Fruit fly (Drosophila melanogaster): ENCODE results near the gene CG5758.

The CG5758 gene

dm6 chr2L:18114176-18114703 is 5.6 kb upstream of the CG5758 start, which contains the start of gene CG15152:
Gene CG15152, plus strand, starts transcription at chr2L:18114547.
- TF ChIP-seq CG8119 (GFP tag; IDR thresholded peaks at IDR 0.05) (no peak), Eip93F (GFP tag; optimal IDR thresholded peaks at IDR 0.05) (peak; percentile 48), Eip78C (GFP tag) (peak; percentile 6), CG6792 (GFP tag; optimal IDR thresholded peaks at IDR 0.05) (no peak), svp (GFP tag) (peak; percentile 77), OdsH (GFP tag; optimal IDR thresholded peaks at IDR 0.05) (no peak), vri (GFP tag; optimal IDR thresholded peaks at IDR 0.05) (peak; percentile 22), dsx (GFP tag; optimal IDR thresholded peaks at IDR 0.05; ENCODE audit: poor library complexity, severe bottlenecking) (no peak), CG10669 (GFP tag; optimal IDR thresholded peaks at IDR 0.05) (no peak), acj6 (GFP tag; optimal IDR thresholded peaks at IDR 0.05) (no peak), dac (GFP tag; optimal IDR thresholded peaks at IDR 0.05) (no peak)

dm6 chr2L:18115104-18115503 is 4.7 kb upstream of the CG5758 start:
- TF ChIP-seq fkh (GFP tag; optimal IDR thresholded peaks at IDR 0.05) (peak; percentile 13), acj6 (GFP tag; optimal IDR thresholded peaks at IDR 0.05) (no peak), svp (GFP tag) (peak; percentile 54), vri (GFP tag; optimal IDR thresholded peaks at IDR 0.05) (peak; percentile 31)

DNA sequence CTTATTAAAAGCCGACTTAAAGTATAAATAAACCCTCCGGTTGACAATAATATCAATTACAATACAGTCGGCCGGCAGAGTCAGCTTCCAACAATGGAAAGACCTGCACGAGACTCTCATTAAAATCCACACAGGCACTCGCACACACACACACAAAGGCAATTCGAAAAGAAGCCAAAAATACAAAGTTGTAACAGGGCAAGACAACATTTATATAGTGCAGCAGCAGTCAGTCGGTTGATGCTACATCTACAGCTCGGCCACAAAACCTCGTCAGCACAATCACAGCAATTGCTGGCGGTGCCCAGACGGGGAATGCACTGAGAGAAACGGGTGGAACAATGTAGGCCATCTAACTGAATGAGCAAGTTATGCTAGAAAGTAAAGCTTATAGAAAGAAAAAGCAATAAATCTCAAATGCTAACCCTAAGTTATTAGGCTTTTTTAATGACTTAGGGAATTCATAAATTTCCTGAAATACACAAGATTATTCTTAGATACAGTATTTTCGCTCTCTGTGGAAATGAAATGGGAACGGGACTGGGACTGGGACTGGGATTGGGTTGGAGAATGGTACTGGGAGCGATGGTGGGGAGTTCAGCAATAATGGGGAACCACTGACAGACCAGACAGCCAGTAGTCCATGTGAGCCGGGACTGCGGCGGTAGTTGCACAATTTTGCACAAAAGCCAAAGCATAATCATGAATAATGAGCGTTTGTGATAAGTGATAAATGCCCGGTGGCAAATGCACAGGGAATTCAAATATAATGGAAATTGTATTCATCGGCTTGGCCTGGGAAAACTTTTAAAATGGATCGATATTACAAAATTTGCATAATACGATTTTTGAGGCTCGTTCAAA is 1.8 kb downstream of the CG5758 start:
- TF ChIP-seq svp (GFP tag), result peak; percentile 98
- peak; percentile 97 for TF ChIP-seq CG8119 (GFP tag; IDR thresholded peaks at IDR 0.05)
- TF ChIP-seq CG11294 (GFP tag; IDR thresholded peaks at IDR 0.05), result peak; percentile 93
- TF ChIP-seq lz (GFP tag; optimal IDR thresholded peaks at IDR 0.05), result peak; percentile 95
- peak; percentile 95 for TF ChIP-seq Hr39 (GFP tag; optimal IDR thresholded peaks at IDR 0.05)
- peak; percentile 97 for TF ChIP-seq CG3032 (tag; optimal IDR thresholded peaks at IDR 0.05)
- peak; percentile 94 for TF ChIP-seq CG34406 (GFP tag; optimal IDR thresholded peaks at IDR 0.05)
- TF ChIP-seq CG7368 (GFP tag; optimal IDR thresholded peaks at IDR 0.05), result peak; percentile 97
- peak; percentile 96 for TF ChIP-seq acj6 (GFP tag; optimal IDR thresholded peaks at IDR 0.05)
- peak; percentile 98 for TF ChIP-seq CG15336 (GFP tag; IDR thresholded peaks at IDR 0.05)
- peak; percentile 98 for TF ChIP-seq Ets96B (tag; optimal IDR thresholded peaks at IDR 0.05)
- TF ChIP-seq Ets21C (GFP tag; optimal IDR thresholded peaks at IDR 0.05), result peak; percentile 90
- TF ChIP-seq spab (GFP tag; optimal IDR thresholded peaks at IDR 0.05), result peak; percentile 96
- TF ChIP-seq ss (GFP tag; optimal IDR thresholded peaks at IDR 0.05), result peak; percentile 97
- peak; percentile 95 for TF ChIP-seq CG11762 (GFP tag; optimal IDR thresholded peaks at IDR 0.05; ENCODE audit: insufficient read depth)
- peak; percentile 96 for TF ChIP-seq topi (GFP tag; optimal IDR thresholded peaks at IDR 0.05)
- peak; percentile 98 for TF ChIP-seq CG10669 (GFP tag; optimal IDR thresholded peaks at IDR 0.05)
- TF ChIP-seq achi (GFP tag; optimal IDR thresholded peaks at IDR 0.05), result peak; percentile 95
- TF ChIP-seq Hr38 (GFP tag; optimal IDR thresholded peaks at IDR 0.05), result peak; percentile 83
- peak; percentile 96 for TF ChIP-seq Hr4 (GFP tag; optimal IDR thresholded peaks at IDR 0.05)
- peak; percentile 94 for TF ChIP-seq CG8319 (GFP tag; optimal IDR thresholded peaks at IDR 0.05)
- TF ChIP-seq Blimp-1 (GFP tag; optimal IDR thresholded peaks at IDR 0.05), result peak; percentile 74
- peak; percentile 94 to 95 for TF ChIP-seq salr (GFP tag; optimal IDR thresholded peaks at IDR 0.05)
- peak; percentile 95 for TF ChIP-seq CG31627 (GFP tag; optimal IDR thresholded peaks at IDR 0.05)
- peak; percentile 96 for TF ChIP-seq fd59A (GFP tag; optimal IDR thresholded peaks at IDR 0.05)
- peak; percentile 96 for TF ChIP-seq CG6276 (GFP tag; optimal IDR thresholded peaks at IDR 0.05)
- TF ChIP-seq CG6854 (GFP tag; optimal IDR thresholded peaks at IDR 0.05), result peak; percentile 89
- TF ChIP-seq Smox (GFP tag; optimal IDR thresholded peaks at IDR 0.05), result peak; percentile 94
- TF ChIP-seq Eip75B (GFP tag; optimal IDR thresholded peaks at IDR 0.05), result peak; percentile 98
- peak; percentile 96 for TF ChIP-seq OdsH (GFP tag; optimal IDR thresholded peaks at IDR 0.05)
- peak; percentile 99 for TF ChIP-seq dsx (GFP tag; optimal IDR thresholded peaks at IDR 0.05; ENCODE audit: poor library complexity, severe bottlenecking)
- TF ChIP-seq CG6792 (GFP tag; optimal IDR thresholded peaks at IDR 0.05), result peak; percentile 98
- no peak for TF ChIP-seq fkh (GFP tag; optimal IDR thresholded peaks at IDR 0.05)
- TF ChIP-seq Lpt (GFP tag; optimal IDR thresholded peaks at IDR 0.05), result peak; percentile 95
- TF ChIP-seq pdm3 (GFP tag; optimal IDR thresholded peaks at IDR 0.05), result peak; percentile 97
- TF ChIP-seq CG32006 (GFP tag; optimal IDR thresholded peaks at IDR 0.05), result peak; percentile 96
- peak; percentile 92 for TF ChIP-seq dac (GFP tag; optimal IDR thresholded peaks at IDR 0.05)
- peak; percentile 88 for TF ChIP-seq fd85E (GFP tag; optimal IDR thresholded peaks at IDR 0.05)
- TF ChIP-seq CG8632 (GFP tag; optimal IDR thresholded peaks at IDR 0.05), result peak; percentile 93
- peak; percentile 98 for TF ChIP-seq CG3919 (GFP tag; optimal IDR thresholded peaks at IDR 0.05)

Measured in whole organism, prepupa.